Fruit fly (Drosophila melanogaster) whole organism, embryonic: Measurements from ENCODE around the gene red.
A peak's percentile ranks its signal among the peaks of the same experiment; 100 is the strongest.

Experiments used
- Awh ChIP-seq: fragments of 200-800 bp; sonication (Bioruptor generic); IDR thresholded peaks from 2 replicates; pipeline ENCODE4, ENCODE4 v1.3.6; 2022; ENCODE audit warnings: missing biosample characterization, missing genetic modification characterization
- Bdp1 ChIP-seq: fragments of 200-800 bp; sonication (Bioruptor generic); optimal IDR thresholded peaks from 3 replicates; lab custom pipeline; 2016; ENCODE audit warnings: missing biosample characterization, missing genetic modification characterization
- Bgb ChIP-seq: fragments of 200-800 bp; sonication (Bioruptor generic); IDR thresholded peaks from 2 replicates; pipeline ENCODE4 v1.3.6; 2022; ENCODE audit warnings: missing biosample characterization, missing genetic modification characterization; ENCODE audit not compliant: partially characterized antibody
- CG1233 ChIP-seq: fragments of 200-800 bp; sonication (Bioruptor generic); optimal IDR thresholded peaks from 4 replicates; lab custom pipeline; 2018; ENCODE audit warnings: missing biosample characterization, mild to moderate bottlenecking, missing genetic modification characterization
- CG12769 ChIP-seq: fragments of 200-800 bp; sonication (Bioruptor generic); optimal IDR thresholded peaks from 2 replicates; lab custom pipeline; 2019; ENCODE audit warnings: missing biosample characterization, mild to moderate bottlenecking, missing genetic modification characterization, moderate library complexity
- CG16813 ChIP-seq: fragments of 200-800 bp; sonication (Bioruptor generic); IDR thresholded peaks from 3 replicates; pipeline ENCODE4 v1.3.6; 2022; ENCODE audit warnings: missing biosample characterization, missing genetic modification characterization; ENCODE audit not compliant: partially characterized antibody
- CG16815 ChIP-seq: fragments of 200-800 bp; sonication (Bioruptor generic); optimal IDR thresholded peaks from 3 replicates; lab custom pipeline; 2017; ENCODE audit warnings: missing biosample characterization, mild to moderate bottlenecking, missing genetic modification characterization
- CG17568 ChIP-seq: fragments of 200-800 bp; sonication (Bioruptor generic); optimal IDR thresholded peaks from 2 replicates; lab custom pipeline; 2018; ENCODE audit warnings: missing biosample characterization, mild to moderate bottlenecking, missing genetic modification characterization, moderate library complexity
- CG18262 ChIP-seq: fragments of 200-800 bp; optimal IDR thresholded peaks from 3 replicates; lab custom pipeline; 2019; ENCODE audit warnings: missing biosample characterization, mild to moderate bottlenecking, missing genetic modification characterization, moderate library complexity
- CG2889 ChIP-seq: fragments of 200-800 bp; sonication (Bioruptor generic); IDR thresholded peaks from 3 replicates; pipeline ENCODE4 v1.3.6; 2022; ENCODE audit warnings: missing biosample characterization, missing genetic modification characterization
- CG34376 ChIP-seq: fragments of 200-800 bp; sonication (Bioruptor generic); optimal IDR thresholded peaks from 2 replicates; lab custom pipeline; 2018; ENCODE audit warnings: missing biosample characterization, mild to moderate bottlenecking, missing genetic modification characterization
- CG4617 ChIP-seq: fragments of 200-800 bp; sonication (Bioruptor generic); optimal IDR thresholded peaks from 3 replicates; lab custom pipeline; 2016; ENCODE audit warnings: missing biosample characterization, missing genetic modification characterization, borderline replicate concordance
- CG6689 ChIP-seq: fragments of 200-800 bp; sonication (Bioruptor generic); IDR thresholded peaks from 2 replicates; pipeline ENCODE4 v1.3.6; 2022; ENCODE audit warnings: missing biosample characterization, missing genetic modification characterization
- CG6791 ChIP-seq: fragments of 200-800 bp; sonication (Bioruptor generic); IDR thresholded peaks from 3 replicates; pipeline ENCODE4 v1.3.6; 2022; ENCODE audit warnings: missing biosample characterization, missing genetic modification characterization; ENCODE audit not compliant: partially characterized antibody
- CG7271 ChIP-seq: fragments of 200-800 bp; sonication (Bioruptor generic); optimal IDR thresholded peaks from 2 replicates; lab custom pipeline; 2018; ENCODE audit warnings: missing biosample characterization, mild to moderate bottlenecking, missing genetic modification characterization, moderate library complexity
- CG8924 ChIP-seq: fragments of 200-800 bp; optimal IDR thresholded peaks from 3 replicates; lab custom pipeline; 2019; ENCODE audit warnings: missing biosample characterization, mild to moderate bottlenecking, missing genetic modification characterization, moderate library complexity
- CG9609 ChIP-seq: fragments of 200-800 bp; sonication (Bioruptor generic); optimal IDR thresholded peaks from 3 replicates; lab custom pipeline; 2016; ENCODE audit warnings: missing biosample characterization, missing genetic modification characterization
- CG9817 ChIP-seq: fragments of 200-800 bp; sonication (Bioruptor generic); optimal IDR thresholded peaks from 2 replicates; lab custom pipeline; 2018; ENCODE audit warnings: missing biosample characterization, mild to moderate bottlenecking, missing genetic modification characterization, moderate library complexity
- D19B ChIP-seq: fragments of 200-800 bp; sonication (Bioruptor generic); optimal IDR thresholded peaks from 2 replicates; lab custom pipeline; 2017; ENCODE audit warnings: missing biosample characterization, mild to moderate bottlenecking, missing genetic modification characterization
- Deaf1 ChIP-seq: fragments of 200-800 bp; optimal IDR thresholded peaks from 3 replicates; lab custom pipeline; 2019; ENCODE audit warnings: missing biosample characterization, mild to moderate bottlenecking, missing genetic modification characterization, moderate library complexity
- Ets97D ChIP-seq: fragments of 200-800 bp; sonication (Bioruptor generic); optimal IDR thresholded peaks from 3 replicates; lab custom pipeline; 2016; ENCODE audit warnings: missing biosample characterization, missing genetic modification characterization
- Hmr ChIP-seq: fragments of 200-800 bp; sonication (Bioruptor generic); optimal IDR thresholded peaks from 3 replicates; lab custom pipeline; 2017; ENCODE audit warnings: mild to moderate bottlenecking, missing biosample characterization, missing genetic modification reagents, missing genetic modification characterization
- Jarid2 ChIP-seq: fragments of 200-800 bp; sonication (Bioruptor generic); optimal IDR thresholded peaks from 3 replicates; lab custom pipeline; 2017; ENCODE audit warnings: mild to moderate bottlenecking, missing biosample characterization, missing genetic modification reagents, missing genetic modification characterization
- Kr ChIP-seq: fragments of 200-800 bp; sonication (Bioruptor generic); optimal IDR thresholded peaks from 2 replicates; lab custom pipeline; 2017; ENCODE audit warnings: missing biosample characterization, mild to moderate bottlenecking, missing genetic modification characterization
- Mes4 ChIP-seq: fragments of 200-800 bp; sonication (Bioruptor generic); optimal IDR thresholded peaks from 2 replicates; lab custom pipeline; 2016; ENCODE audit warnings: missing biosample characterization, missing genetic modification characterization
- Poxn ChIP-seq: fragments of 200-800 bp; sonication (Bioruptor generic); IDR thresholded peaks from 2 replicates; pipeline ENCODE4 v1.3.6; 2022; ENCODE audit warnings: missing biosample characterization, missing genetic modification characterization
- Side ChIP-seq: fragments of 200-800 bp; sonication (Bioruptor generic); optimal IDR thresholded peaks from 2 replicates; lab custom pipeline; 2016; ENCODE audit warnings: missing biosample characterization, missing genetic modification characterization
- Sox100B ChIP-seq: fragments of 200-800 bp; sonication (Bioruptor generic); optimal IDR thresholded peaks from 3 replicates; lab custom pipeline; 2018; ENCODE audit warnings: missing biosample characterization, mild to moderate bottlenecking, missing genetic modification characterization
- ap ChIP-seq: fragments of 200-800 bp; sonication (Bioruptor generic); IDR thresholded peaks from 2 replicates; pipeline ENCODE4 v1.3.6; 2022; ENCODE audit warnings: missing biosample characterization, missing genetic modification characterization
- az2 ChIP-seq: fragments of 200-800 bp; sonication (Bioruptor generic); optimal IDR thresholded peaks from 3 replicates; lab custom pipeline; 2016; ENCODE audit warnings: missing biosample characterization, missing genetic modification characterization
- cato ChIP-seq: fragments of 200-800 bp; sonication (Bioruptor generic); optimal IDR thresholded peaks from 2 replicates; lab custom pipeline; 2016; ENCODE audit warnings: missing biosample characterization, missing genetic modification characterization, borderline replicate concordance
- crp ChIP-seq, 2 experiments: fragments of 200-800 bp; sonication (Bioruptor generic); optimal IDR thresholded peaks; 2 replicates in 1 of 2; 3 replicates in 1 of 2; lab custom pipeline; 2017; ENCODE audit warnings: missing biosample characterization in 2 of 2, missing genetic modification characterization in 2 of 2, mild to moderate bottlenecking in 1 of 2, moderate library complexity in 1 of 2
- da ChIP-seq: fragments of 200-800 bp; sonication (Bioruptor generic); optimal IDR thresholded peaks from 2 replicates; lab custom pipeline; 2016; ENCODE audit warnings: missing biosample characterization, missing genetic modification characterization
- dati ChIP-seq: fragments of 200-800 bp; sonication (Bioruptor generic); IDR thresholded peaks from 2 replicates; pipeline ENCODE4 v1.3.6; 2022; ENCODE audit warnings: missing biosample characterization, missing genetic modification characterization
- eyg ChIP-seq: fragments of 200-800 bp; sonication (Bioruptor generic); optimal IDR thresholded peaks from 3 replicates; lab custom pipeline; 2016; ENCODE audit warnings: missing biosample characterization, missing genetic modification characterization
- gfzf ChIP-seq: fragments of 200-800 bp; sonication (Bioruptor generic); optimal IDR thresholded peaks from 2 replicates; lab custom pipeline; 2016; ENCODE audit warnings: missing biosample characterization, mild to moderate bottlenecking, missing genetic modification characterization, moderate library complexity
- her ChIP-seq: fragments of 200-800 bp; sonication (Bioruptor generic); optimal IDR thresholded peaks from 2 replicates; lab custom pipeline; 2016; ENCODE audit warnings: missing biosample characterization, missing genetic modification characterization
- jing ChIP-seq: fragments of 200-800 bp; sonication (Bioruptor generic); optimal IDR thresholded peaks from 2 replicates; lab custom pipeline; 2018; ENCODE audit warnings: missing biosample characterization, mild to moderate bottlenecking, missing genetic modification characterization
- klu ChIP-seq: fragments of 200-800 bp; sonication (Bioruptor generic); IDR thresholded peaks from 2 replicates; pipeline ENCODE4 v1.3.6; 2022; ENCODE audit warnings: missing biosample characterization, missing genetic modification characterization
- nmo ChIP-seq: fragments of 200-800 bp; sonication (Bioruptor generic); optimal IDR thresholded peaks from 2 replicates; lab custom pipeline; 2018; ENCODE audit warnings: missing biosample characterization, mild to moderate bottlenecking, missing genetic modification characterization, moderate library complexity
- p53 ChIP-seq: fragments of 200-800 bp; sonication (Bioruptor generic); optimal IDR thresholded peaks from 2 replicates; lab custom pipeline; 2016; ENCODE audit warnings: missing biosample characterization, missing genetic modification characterization
- pho ChIP-seq: fragments of 200-800 bp; sonication (Bioruptor generic); optimal IDR thresholded peaks from 2 replicates; lab custom pipeline; 2016; ENCODE audit warnings: missing biosample characterization, missing genetic modification characterization
- pzg ChIP-seq: fragments of 200-800 bp; sonication (Bioruptor generic); optimal IDR thresholded peaks from 3 replicates; lab custom pipeline; 2018; ENCODE audit warnings: missing biosample characterization, mild to moderate bottlenecking, missing genetic modification characterization, moderate library complexity
- ranshi ChIP-seq: fragments of 200-800 bp; sonication (Bioruptor generic); IDR thresholded peaks from 2 replicates; pipeline ENCODE4 v1.3.6; 2022; ENCODE audit warnings: missing biosample characterization, missing genetic modification characterization
- rib ChIP-seq: fragments of 200-800 bp; sonication (Bioruptor generic); IDR thresholded peaks from 2 replicates; pipeline ENCODE4 v1.3.6; 2022; ENCODE audit warnings: missing biosample characterization, missing genetic modification characterization
- run ChIP-seq: fragments of 200-800 bp; sonication (Bioruptor generic); optimal IDR thresholded peaks from 3 replicates; lab custom pipeline; 2018; ENCODE audit warnings: missing biosample characterization, mild to moderate bottlenecking, missing genetic modification characterization
- ttk ChIP-seq: fragments of 200-800 bp; sonication (Bioruptor generic); IDR thresholded peaks from 2 replicates; pipeline ENCODE4 v2.1.2; 2022; ENCODE audit warnings: missing biosample characterization, missing genetic modification characterization
- vfl ChIP-seq: fragments of 200-800 bp; sonication (Bioruptor generic); optimal IDR thresholded peaks from 2 replicates; lab custom pipeline; 2016; ENCODE audit warnings: missing biosample characterization, missing genetic modification characterization

red gene

DNA sequence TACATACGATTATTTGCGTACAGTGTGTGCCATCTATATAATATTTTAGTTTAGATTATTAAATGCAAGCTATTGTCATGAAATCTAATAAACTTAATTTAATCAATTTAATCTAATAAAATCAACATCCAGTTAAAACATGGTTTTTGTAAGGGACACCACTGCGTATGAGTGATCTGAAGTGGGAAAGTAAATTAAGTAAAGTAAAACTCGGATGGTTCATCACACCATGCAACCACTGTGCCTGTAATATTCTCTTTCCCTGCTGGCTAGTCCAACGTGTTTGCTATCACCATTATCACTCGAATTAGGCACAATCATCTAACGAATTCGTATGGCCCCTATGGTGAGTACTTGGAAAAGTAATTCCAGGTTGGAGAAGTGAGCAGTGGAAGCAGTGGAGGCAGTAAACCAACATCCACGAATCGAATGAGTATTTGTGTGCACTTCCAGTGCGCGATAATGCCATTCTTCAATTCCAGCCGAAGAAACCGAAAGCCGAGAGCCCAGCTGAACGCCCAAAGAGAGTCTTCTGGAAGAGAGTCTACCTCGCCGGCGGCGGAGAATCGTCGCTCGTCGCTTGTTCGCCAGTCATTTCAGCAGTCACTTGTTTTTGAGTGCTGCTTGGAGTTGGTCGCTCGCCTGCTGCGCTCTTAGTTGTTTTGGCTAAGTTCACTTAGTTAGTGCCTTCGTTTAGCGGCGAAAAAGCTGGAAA, at the start of gene red:
Gene red (plus strand): TSS at position 403 of the 715 bp plus-strand sequence.
- peak; percentile 86 for TF ChIP-seq Deaf1 (tag; lab: Kevin White, UChicago)
- TF ChIP-seq nmo (GFP tag; lab: Kevin White, UChicago): peak; percentile 70
- TF ChIP-seq CG7271: peak; percentile 27
- TF ChIP-seq CG1233 (GFP tag; lab: Kevin White, UChicago): peak; percentile 66
- no peak; the same call in 2 of the 3 replicates for TF ChIP-seq CG6791 (GFP tag; lab: Robert Waterston, UW)
- TF ChIP-seq gfzf (GFP tag; lab: Kevin White, UChicago): no peak
- no peak for TF ChIP-seq eyg (GFP tag; lab: Kevin White, UChicago)
- TF ChIP-seq jing (GFP tag; lab: Kevin White, UChicago): peak; percentile 23
- peak; percentile 52; the same call in 1 of the 2 replicates for TF ChIP-seq Awh (GFP tag; lab: Robert Waterston, UW)
- TF ChIP-seq CG17568 (GFP tag; lab: Kevin White, UChicago): peak; percentile 71
- TF ChIP-seq da (GFP tag; lab: Kevin White, UChicago): no peak
- peak; percentile 47 for TF ChIP-seq Bdp1 (GFP tag; lab: Kevin White, UChicago)
- TF ChIP-seq CG9609 (GFP tag; lab: Kevin White, UChicago): peak; percentile 50
- no peak for TF ChIP-seq Side (GFP tag; lab: Kevin White, UChicago)
- peak; percentile 74 for TF ChIP-seq CG18262 (tag; lab: Kevin White, UChicago)
- no peak; the same call in 1 of the 2 replicates for TF ChIP-seq rib (GFP tag; lab: Robert Waterston, UW)
- TF ChIP-seq vfl (GFP tag; lab: Kevin White, UChicago): no peak
- TF ChIP-seq Poxn (GFP tag; lab: Robert Waterston, UW): peak; percentile 39; the same call in 1 of the 2 replicates
- 0 out of 3 replicates have a peak, but pooled peaks have one; percentile 32 for TF ChIP-seq CG2889 (GFP tag; lab: Robert Waterston, UW)
- TF ChIP-seq Kr (GFP tag; lab: Kevin White, UChicago): no peak
- peak; percentile 98 for TF ChIP-seq CG34376 (GFP tag; lab: Kevin White, UChicago)
- TF ChIP-seq p53 (GFP tag; lab: Kevin White, UChicago): no peak
- no peak for TF ChIP-seq klu (GFP tag; lab: Robert Waterston, UW)
- TF ChIP-seq crp (GFP tag; optimal IDR thresholded peaks at IDR 0.05; lab: Kevin White, UChicago): peak in 1 of 2 experiments; percentile 19
- TF ChIP-seq ap (GFP tag; lab: Robert Waterston, UW): 0 out of 2 replicates have a peak, but pooled peaks have one; percentile 38
- no peak for TF ChIP-seq CG4617 (GFP tag; lab: Kevin White, UChicago)
- peak; percentile 63 for TF ChIP-seq az2 (GFP tag; lab: Kevin White, UChicago)
- TF ChIP-seq run (tag; lab: Kevin White, UChicago): peak; percentile 32
- TF ChIP-seq her (GFP tag; lab: Kevin White, UChicago): no peak
- peak; percentile 0 for TF ChIP-seq Ets97D (GFP tag; lab: Kevin White, UChicago)
- TF ChIP-seq Sox100B: peak; percentile 60
- peak; percentile 67 for TF ChIP-seq CG6689 (GFP tag; lab: Robert Waterston, UW)
- TF ChIP-seq CG16813 (GFP tag; lab: Robert Waterston, UW): no peak
- TF ChIP-seq D19B: peak; percentile 64
- TF ChIP-seq pho (GFP tag; lab: Kevin White, UChicago): peak; percentile 7
- TF ChIP-seq CG9817 (tag; lab: Kevin White, UChicago): peak; percentile 67
- TF ChIP-seq Hmr (GFP tag; lab: Kevin White, UChicago): peak; percentile 70
- peak; percentile 49; the same call in 1 of the 2 replicates for TF ChIP-seq dati (GFP tag; lab: Robert Waterston, UW)
- peak; percentile 5 for TF ChIP-seq pzg (GFP tag; lab: Kevin White, UChicago)
- no peak for TF ChIP-seq Mes4 (GFP tag; lab: Kevin White, UChicago)
- peak; percentile 79 for TF ChIP-seq CG8924 (tag; lab: Kevin White, UChicago)
- TF ChIP-seq ranshi: peak; percentile 70; the same call in 1 of the 2 replicates
- TF ChIP-seq CG12769 (tag; lab: Kevin White, UChicago): peak; percentile 88
- TF ChIP-seq cato: peak; percentile 4
- peak; percentile 70 for TF ChIP-seq ttk (GFP tag; lab: Robert Waterston, UW)
- peak; percentile 17 for TF ChIP-seq CG16815 (GFP tag; lab: Kevin White, UChicago)
- peak; percentile 82 for TF ChIP-seq Jarid2
- TF ChIP-seq Bgb (GFP tag; lab: Robert Waterston, UW): no peak
